Fruit fly (Drosophila melanogaster): ENCODE data around the gene meru.
A peak's percentile ranks its signal among the peaks of the same experiment; 100 is the strongest.

The meru gene

DNA sequence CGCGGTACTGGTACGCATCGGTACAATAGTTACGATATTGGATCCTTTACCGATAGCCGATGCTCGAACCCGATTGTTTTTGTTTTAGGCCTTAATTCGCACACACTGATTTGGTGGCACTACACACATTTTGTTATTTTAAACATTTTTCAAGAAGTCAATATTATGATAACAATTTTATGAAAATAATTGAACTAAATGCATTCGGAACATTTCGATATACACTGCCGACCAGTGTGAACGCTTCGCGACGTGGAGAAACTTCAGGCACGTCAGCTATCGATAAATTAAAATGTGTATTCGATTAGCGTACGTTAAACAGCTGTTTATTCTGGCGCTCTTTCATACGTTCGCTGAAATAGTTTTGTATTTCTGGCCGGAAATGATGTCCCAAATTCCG lies 11.7 kb downstream of the meru start, which contains the start of gene CG12713 (continued):
- TF ChIP-seq Ssrp (tag; optimal IDR thresholded peaks at IDR 0.05), result no peak
- TF ChIP-seq Ptx1 (GFP tag; IDR thresholded peaks at IDR 0.05), result no peak
- TF ChIP-seq CG10654 (GFP tag; optimal IDR thresholded peaks at IDR 0.05), result no peak
- no peak for TF ChIP-seq danr (GFP tag; IDR thresholded peaks at IDR 0.05)
- no peak for TF ChIP-seq CG7745 (tag; optimal IDR thresholded peaks at IDR 0.05)
- no peak for TF ChIP-seq CG12236 (GFP tag; optimal IDR thresholded peaks at IDR 0.05)
- no peak for TF ChIP-seq pnt (GFP tag; optimal IDR thresholded peaks at IDR 0.05)
- TF ChIP-seq amos (GFP tag; IDR thresholded peaks at IDR 0.05; ENCODE audit: partially characterized antibody), result peak; percentile 86
- TF ChIP-seq Jarid2 (GFP tag; optimal IDR thresholded peaks at IDR 0.05), result no peak
- no peak for TF ChIP-seq CG12942 (GFP tag; optimal IDR thresholded peaks at IDR 0.05)
- peak; percentile 83 for TF ChIP-seq Sry-δ (GFP tag; optimal IDR thresholded peaks at IDR 0.05)
- no peak for TF ChIP-seq Blimp-1 (GFP tag; optimal IDR thresholded peaks at IDR 0.05)
- no peak for TF ChIP-seq so (GFP tag; IDR thresholded peaks at IDR 0.05)
- TF ChIP-seq CG5953 (GFP tag; IDR thresholded peaks at IDR 0.05), result no peak
- TF ChIP-seq Sin3A (optimal IDR thresholded peaks at IDR 0.05), result peak; percentile 96
- peak; percentile 76 for TF ChIP-seq hbn (GFP tag; IDR thresholded peaks at IDR 0.05; ENCODE audit: partially characterized antibody)
- peak; percentile 87 for TF ChIP-seq CG30020 (tag; optimal IDR thresholded peaks at IDR 0.05)
- no peak for TF ChIP-seq dimm (GFP tag; IDR thresholded peaks at IDR 0.05)
- no peak for TF ChIP-seq CG3847 (GFP tag; IDR thresholded peaks at IDR 0.05)
- TF ChIP-seq CG12104 (GFP tag; optimal IDR thresholded peaks at IDR 0.05), result no peak
- no peak for TF ChIP-seq Elba2 (GFP tag; optimal IDR thresholded peaks at IDR 0.05)
- no peak for TF ChIP-seq emc (GFP tag; optimal IDR thresholded peaks at IDR 0.05)
- peak; percentile 14 for TF ChIP-seq CG18262 (tag; optimal IDR thresholded peaks at IDR 0.05)
- no peak for TF ChIP-seq br (optimal IDR thresholded peaks at IDR 0.05)
- TF ChIP-seq sug (tag; optimal IDR thresholded peaks at IDR 0.05), result peak; percentile 7
- no peak for TF ChIP-seq NC2α (GFP tag; optimal IDR thresholded peaks at IDR 0.05)
- TF ChIP-seq pita (GFP tag; optimal IDR thresholded peaks at IDR 0.05), result peak; percentile 60
- TF ChIP-seq Doc3 (GFP tag; IDR thresholded peaks at IDR 0.05; ENCODE audit: partially characterized antibody), result peak; percentile 81
- TF ChIP-seq CG10543 (GFP tag; optimal IDR thresholded peaks at IDR 0.05), result no peak
- no peak for TF ChIP-seq gt (GFP tag; IDR thresholded peaks at IDR 0.05)
- no peak for TF ChIP-seq sima (GFP tag; optimal IDR thresholded peaks at IDR 0.05)
- no peak for TF ChIP-seq CG1602 (GFP tag; optimal IDR thresholded peaks at IDR 0.05)
- peak; percentile 43; the same call in 1 of the 2 replicates for TF ChIP-seq CG31441 (GFP tag; IDR thresholded peaks at IDR 0.05)
- TF ChIP-seq salm (tag; optimal IDR thresholded peaks at IDR 0.05), result no peak
- TF ChIP-seq CG11398 (GFP tag; optimal IDR thresholded peaks at IDR 0.05), result no peak
- TF ChIP-seq CG43689 (GFP tag; IDR thresholded peaks at IDR 0.05), result no peak
- no peak for TF ChIP-seq CG9817 (tag; optimal IDR thresholded peaks at IDR 0.05)
- peak; percentile 73 for TF ChIP-seq CG9797 (GFP tag; optimal IDR thresholded peaks at IDR 0.05)
- peak; percentile 78 for TF ChIP-seq vnd (GFP tag; IDR thresholded peaks at IDR 0.05; ENCODE audit: partially characterized antibody)
- TF ChIP-seq lov (optimal IDR thresholded peaks at IDR 0.05), result no peak
- TF ChIP-seq lov (GFP tag; IDR thresholded peaks at IDR 0.05), result no peak
- peak; percentile 59 for TF ChIP-seq CG17829 (tag; optimal IDR thresholded peaks at IDR 0.05)
- no peak for TF ChIP-seq Mad (GFP tag; optimal IDR thresholded peaks at IDR 0.05)
- no peak for TF ChIP-seq odd (GFP tag; optimal IDR thresholded peaks at IDR 0.05)
- TF ChIP-seq lmd (GFP tag; IDR thresholded peaks at IDR 0.05), result no peak
- no peak for TF ChIP-seq Nf-YA (GFP tag; IDR thresholded peaks at IDR 0.05)
- no peak for TF ChIP-seq CG12071 (GFP tag; optimal IDR thresholded peaks at IDR 0.05)
- TF ChIP-seq CG14441 (GFP tag; IDR thresholded peaks at IDR 0.05), result no peak
- TF ChIP-seq Meics (GFP tag; optimal IDR thresholded peaks at IDR 0.05), result no peak
- no peak for TF ChIP-seq bsh (GFP tag; optimal IDR thresholded peaks at IDR 0.05)
- TF ChIP-seq wek (GFP tag; optimal IDR thresholded peaks at IDR 0.05), result no peak
- no peak for TF ChIP-seq CG18764 (GFP tag; optimal IDR thresholded peaks at IDR 0.05)
- peak; percentile 34 for TF ChIP-seq Bdp1 (GFP tag; optimal IDR thresholded peaks at IDR 0.05)

Measured in whole organism, embryonic.